Worm (Caenorhabditis elegans): ENCODE results near the gene cut-6.

The cut-6 gene

DNA sequence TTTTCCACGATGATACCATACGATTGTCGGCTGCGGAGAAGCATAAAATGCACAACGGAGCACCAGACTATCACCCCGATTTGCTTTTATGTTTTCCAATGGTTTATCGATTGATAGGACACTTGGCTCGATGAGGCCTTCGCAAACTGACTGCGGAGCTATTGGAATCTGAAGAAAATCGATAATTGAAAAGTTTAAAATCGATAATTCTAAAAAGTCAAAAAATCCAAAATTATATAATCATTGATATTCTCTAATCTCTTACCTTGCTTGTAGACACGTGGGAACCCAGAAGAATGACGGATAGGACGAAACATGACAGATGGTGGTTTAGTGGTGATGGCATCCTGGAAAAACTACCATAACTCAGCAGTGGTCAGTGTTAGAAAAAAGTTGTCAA is 41.9 kb downstream of the cut-6 start, which contains the start of gene zig-5:
Gene zig-5, minus strand, starts transcription at position 349 of the 400 bp plus-strand sequence.
- TF ChIP-seq efl-3 (GFP tag; optimal IDR thresholded peaks at IDR 0.05), result no peak
- TF ChIP-seq sptf-1 (tag; optimal IDR thresholded peaks at IDR 0.05), result no peak
- TF ChIP-seq fkh-4 (tag; optimal IDR thresholded peaks at IDR 0.05; ENCODE audit: borderline replicate concordance), result no peak
- no peak for TF ChIP-seq efl-1 (optimal IDR thresholded peaks at IDR 0.05)
- TF ChIP-seq efl-1 (GFP tag; optimal IDR thresholded peaks at IDR 0.05 in 1 of 2), result no peak
- no peak for TF ChIP-seq unc-62 (GFP tag; optimal IDR thresholded peaks at IDR 0.05)
- no peak for TF ChIP-seq fkh-10 (GFP tag; optimal IDR thresholded peaks at IDR 0.05)
- TF ChIP-seq nhr-77 (tag; optimal IDR thresholded peaks at IDR 0.05), result no peak

DNA sequence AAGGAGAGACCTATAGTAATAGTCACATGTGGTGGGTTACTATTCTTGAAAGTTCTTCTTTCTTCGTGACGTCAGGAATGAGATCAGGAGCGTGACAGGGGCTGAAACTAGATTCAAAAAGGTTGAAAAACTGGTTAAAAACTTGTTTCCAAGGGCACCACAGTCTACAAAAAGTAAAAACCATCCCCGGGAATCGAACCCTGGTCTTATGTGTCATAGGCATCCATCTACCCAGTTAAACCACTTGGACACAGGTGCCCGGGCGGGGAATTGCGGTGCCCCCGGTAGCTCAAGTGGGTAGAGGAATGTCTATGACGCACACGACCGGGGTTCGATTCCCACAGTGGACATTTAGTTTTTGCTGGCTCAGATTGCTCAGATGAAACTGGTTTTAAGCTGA is 46.0 kb downstream of the cut-6 start:
- TF ChIP-seq fkh-8 (tag; optimal IDR thresholded peaks at IDR 0.05) (no peak), nhr-85 (tag) (peak; percentile 59), nhr-71 (tag; optimal IDR thresholded peaks at IDR 0.05) (peak; percentile 4)

DNA sequence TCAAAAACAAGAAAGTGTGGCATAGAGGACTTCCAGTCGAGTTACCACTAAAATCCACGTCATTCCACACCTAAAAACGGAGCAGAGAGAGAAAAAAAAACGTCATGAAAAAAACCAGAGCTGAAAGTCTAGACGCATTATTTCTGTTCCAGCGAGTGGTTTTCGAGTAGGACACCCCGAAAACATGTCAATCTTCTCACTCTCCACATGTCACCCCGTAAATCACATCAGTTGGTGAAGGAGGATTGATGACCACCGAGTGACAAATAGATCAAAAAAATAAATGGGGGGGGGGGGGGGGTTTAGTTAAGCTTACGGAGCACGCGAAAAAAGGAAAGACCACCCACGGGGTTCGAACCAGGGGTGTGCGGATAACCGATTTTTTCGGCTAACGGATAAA is 46.5 kb downstream of the cut-6 start:
- TF ChIP-seq pag-3 (tag; optimal IDR thresholded peaks at IDR 0.05; ENCODE audit: borderline replicate concordance, insufficient read depth) (no peak), nhr-77 (tag; optimal IDR thresholded peaks at IDR 0.05) (no peak), dpl-1 (GFP tag; optimal IDR thresholded peaks at IDR 0.05) (no peak), blmp-1 (tag; optimal IDR thresholded peaks at IDR 0.05) (no peak), unc-62 (GFP tag; optimal IDR thresholded peaks at IDR 0.05) (no peak), sup-37 (GFP tag; optimal IDR thresholded peaks at IDR 0.05) (no peak), nhr-90 (tag; optimal IDR thresholded peaks at IDR 0.05; ENCODE audit: poor library complexity) (no peak), nhr-12 (tag; optimal IDR thresholded peaks at IDR 0.05) (no peak), efl-1 (optimal IDR thresholded peaks at IDR 0.05) (no peak), efl-1 (GFP tag; optimal IDR thresholded peaks at IDR 0.05 in 1 of 2) (no peak), hlh-17 (GFP tag; optimal IDR thresholded peaks at IDR 0.05; ENCODE audit: borderline replicate concordance) (no peak), fkh-8 (tag; optimal IDR thresholded peaks at IDR 0.05) (no peak), elt-2 (tag; optimal IDR thresholded peaks at IDR 0.05) (no peak), lin-39 (tag; optimal IDR thresholded peaks at IDR 0.05) (no peak), isw-1 (GFP tag; IDR thresholded peaks at IDR 0.05) (no peak), lin-13 (GFP tag; optimal IDR thresholded peaks at IDR 0.05) (no peak), mep-1 (tag; optimal IDR thresholded peaks at IDR 0.05) (no peak), dsc-1 (tag; optimal IDR thresholded peaks at IDR 0.05) (no peak)

DNA sequence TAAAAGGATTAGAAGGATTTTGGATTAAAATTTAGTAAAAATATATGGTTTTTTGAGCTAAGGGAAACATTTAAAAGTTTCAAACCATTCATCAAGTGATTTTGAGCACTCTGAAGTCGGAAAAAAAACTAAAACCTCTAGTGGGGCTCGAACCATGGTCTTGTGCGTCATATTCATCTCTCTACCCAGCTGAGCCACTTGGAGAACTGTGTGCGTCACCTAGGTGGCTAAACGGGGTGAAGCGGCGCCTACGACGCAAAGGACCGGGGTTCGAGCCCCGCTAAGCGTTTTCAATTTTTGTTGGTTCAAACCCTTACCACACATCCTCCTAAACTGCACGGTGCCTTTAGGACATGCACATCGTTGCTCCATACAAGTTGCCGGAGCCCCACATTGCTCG is 49.1 kb downstream of the cut-6 start:
- TF ChIP-seq ceh-88 (GFP tag; IDR thresholded peaks at IDR 0.05) (no peak), F16B12.6 (tag; optimal IDR thresholded peaks at IDR 0.05) (no peak), unc-86 (tag; optimal IDR thresholded peaks at IDR 0.05) (no peak), Y116A8C.19 (tag; optimal IDR thresholded peaks at IDR 0.05; ENCODE audit: borderline replicate concordance) (no peak), nhr-71 (tag; optimal IDR thresholded peaks at IDR 0.05) (no peak), efl-1 (optimal IDR thresholded peaks at IDR 0.05) (no peak), efl-1 (GFP tag; optimal IDR thresholded peaks at IDR 0.05 in 1 of 2) (peak in 1 of 2 experiments; percentile 54), zip-4 (GFP tag; optimal IDR thresholded peaks at IDR 0.05) (no peak), pax-3 (tag; optimal IDR thresholded peaks at IDR 0.05) (no peak), grh-1 (GFP tag; IDR thresholded peaks at IDR 0.05) (0 out of 2 replicates have a peak, but pooled peaks have one; percentile 22), lsy-2 (tag; optimal IDR thresholded peaks at IDR 0.05) (no peak), blmp-1 (tag; optimal IDR thresholded peaks at IDR 0.05) (no peak), ces-1 (GFP tag; optimal IDR thresholded peaks at IDR 0.05) (no peak), unc-30 (tag; optimal IDR thresholded peaks at IDR 0.05) (no peak)

DNA sequence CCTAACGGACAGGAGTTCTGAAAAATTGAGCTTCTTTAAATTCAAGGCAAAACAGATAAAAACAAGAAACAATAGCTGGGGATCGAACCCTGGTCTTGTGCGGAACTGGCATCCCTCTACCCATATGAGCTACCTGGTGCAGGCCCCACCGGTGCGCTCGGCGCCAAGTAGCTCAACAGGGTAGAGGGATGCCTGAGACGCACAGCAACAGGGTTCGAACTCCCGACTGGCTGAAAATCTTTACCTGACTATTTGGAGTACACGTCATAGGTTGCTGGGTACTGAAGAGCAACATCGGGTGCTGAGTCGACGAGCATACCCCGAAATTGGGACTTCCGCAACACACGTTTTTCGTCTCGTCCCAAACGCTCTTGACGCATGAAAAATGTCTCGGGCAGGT is 51.6 kb downstream of the cut-6 start:
- TF ChIP-seq unc-130 (tag; optimal IDR thresholded peaks at IDR 0.05), result no peak
- TF ChIP-seq lin-15B (tag; optimal IDR thresholded peaks at IDR 0.05), result no peak
- TF ChIP-seq nhr-20 (tag; optimal IDR thresholded peaks at IDR 0.05), result no peak
- TF ChIP-seq egl-27 (tag; optimal IDR thresholded peaks at IDR 0.05), result no peak
